Worm (Caenorhabditis elegans) whole organism, late embryonic: ENCODE results near the gene R05H10.3.

Experiments used
- Y22D7AL.16 ChIP-seq: sonication (generic microtip); optimal IDR thresholded peaks from 2 replicates; lab custom pipeline; 2016; ENCODE audit warnings: missing genetic modification characterization, missing compliant biosample characterization
- ama-1 ChIP-seq: fragments of 150-350 bp; optimal IDR thresholded peaks from 2 replicates; lab custom pipeline; 2014
- ceh-24 ChIP-seq: sonication (generic microtip); optimal IDR thresholded peaks from 2 replicates; lab custom pipeline; 2016; ENCODE audit warnings: mild to moderate bottlenecking, missing genetic modification characterization, missing compliant biosample characterization
- ceh-30 ChIP-seq: fragments of 150-350 bp; optimal IDR thresholded peaks from 2 replicates; lab custom pipeline; 2014; ENCODE audit warnings: missing biosample characterization, missing genetic modification characterization
- ceh-34 ChIP-seq: sonication (generic microtip); optimal IDR thresholded peaks from 2 replicates; lab custom pipeline; 2016; ENCODE audit warnings: mild to moderate bottlenecking, missing genetic modification characterization, missing compliant biosample characterization
- ceh-9 ChIP-seq: sonication (generic microtip); optimal IDR thresholded peaks from 2 replicates; lab custom pipeline; 2016; ENCODE audit warnings: mild to moderate bottlenecking, missing genetic modification characterization, inconsistent platforms, missing compliant biosample characterization
- elt-2 ChIP-seq: sonication (generic microtip); optimal IDR thresholded peaks from 2 replicates; lab custom pipeline; 2016; ENCODE audit warnings: missing genetic modification reagents, missing genetic modification characterization, missing compliant biosample characterization
- fkh-10 ChIP-seq: fragments of 150-350 bp; optimal IDR thresholded peaks from 2 replicates; lab custom pipeline; 2014; ENCODE audit warnings: missing biosample characterization, missing genetic modification reagents, missing genetic modification characterization
- nhr-11 ChIP-seq: fragments of 150-350 bp; optimal IDR thresholded peaks from 2 replicates; lab custom pipeline; 2014; ENCODE audit warnings: missing biosample characterization, missing genetic modification characterization
- odd-2 ChIP-seq: sonication (generic microtip); optimal IDR thresholded peaks from 2 replicates; lab custom pipeline; 2017; ENCODE audit warnings: antibody characterized with exemption, mild to moderate bottlenecking, missing genetic modification characterization, missing compliant biosample characterization
- pha-4 ChIP-seq: fragments of 150-350 bp; optimal IDR thresholded peaks from 2 replicates; lab custom pipeline; 2018; ENCODE audit warnings: missing biosample characterization, missing genetic modification reagents, missing genetic modification characterization
- tbx-2 ChIP-seq: sonication (generic microtip); optimal IDR thresholded peaks from 2 replicates; lab custom pipeline; 2016; ENCODE audit warnings: missing genetic modification characterization, missing compliant biosample characterization
- ttx-3 ChIP-seq: sonication (generic microtip); optimal IDR thresholded peaks from 2 replicates; lab custom pipeline; 2016; ENCODE audit warnings: missing genetic modification reagents, missing genetic modification characterization, missing compliant biosample characterization
- unc-3 ChIP-seq, 2 experiments: fragments of 200-800 bp in 1 of 2; sonication (Bioruptor generic) in 1 of 2; sonication (generic microtip) in 1 of 2; conservative IDR thresholded peaks in 1 of 2; optimal IDR thresholded peaks in 1 of 2; 2 replicates each; pipeline versions ENCODE4 v1.3.6 to Lab custom; 2016 to 2022; ENCODE audit warnings: missing compliant biosample characterization in 2 of 2, missing genetic modification characterization in 2 of 2, missing genetic modification reagents in 1 of 2

DNA sequence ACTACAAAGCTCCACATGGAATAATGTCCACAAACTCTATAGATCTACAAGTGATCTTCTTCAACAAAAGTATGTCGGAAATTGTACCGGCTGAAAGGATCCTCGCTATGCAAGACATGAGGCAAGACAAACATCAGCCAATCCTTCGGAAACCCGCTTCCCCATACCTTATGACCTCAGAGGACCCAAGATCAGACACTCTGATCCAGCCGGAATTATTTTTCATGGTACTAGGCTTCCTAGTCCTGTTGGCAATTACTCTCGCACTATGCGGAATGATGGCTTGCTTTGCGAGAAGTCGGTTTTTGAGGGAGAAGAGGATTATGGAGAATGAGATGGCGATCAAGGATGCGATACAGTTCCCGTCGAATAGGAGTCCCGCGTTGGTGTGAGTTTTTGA, 19.8 kb upstream of the R05H10.3 start:
- TF ChIP-seq ceh-24 (tag; lab: Kevin White, UChicago) (no peak), ceh-34 (tag; lab: Kevin White, UChicago) (no peak), ceh-30 (tag; lab: Kevin White, UChicago) (no peak), ama-1 (lab: Kevin White, UChicago) (no peak), pha-4 (no peak), nhr-11 (tag; lab: Kevin White, UChicago) (no peak), odd-2 (no peak), unc-3 (GFP tag; conservative IDR thresholded peaks at IDR 0.05; lab: Robert Waterston, UW) (no peak), unc-3 (tag; optimal IDR thresholded peaks at IDR 0.05; lab: Kevin White, UChicago) (no peak), elt-2 (tag; lab: Kevin White, UChicago) (no peak), ttx-3 (tag; lab: Kevin White, UChicago) (no peak), ceh-9 (tag; lab: Kevin White, UChicago) (no peak), Y22D7AL.16 (no peak), tbx-2 (no peak), fkh-10 (GFP tag; lab: Kevin White, UChicago) (no peak)
